Worm (Caenorhabditis elegans): ENCODE measurements around the gene Y102A11A.3.

ce11 chrX:2030871-2031270 is 11.9 kb downstream of the Y102A11A.3 start:
- TF ChIP-seq fos-1 (tag; optimal IDR thresholded peaks at IDR 0.05) (no peak), ceh-82 (tag; optimal IDR thresholded peaks at IDR 0.05) (no peak), ama-1 (optimal IDR thresholded peaks at IDR 0.05) (no peak), unc-62 (GFP tag; optimal IDR thresholded peaks at IDR 0.05) (no peak), mdl-1 (tag; optimal IDR thresholded peaks at IDR 0.05) (no peak), nhr-11 (tag; optimal IDR thresholded peaks at IDR 0.05) (no peak)
